Worm (Caenorhabditis elegans) whole organism, L4 larva: Measurements from ENCODE around the gene C03F11.4.

Experiments
- D1046.2 ChIP-seq: fragments of 200-800 bp; sonication (Bioruptor generic); IDR thresholded peaks from 2 replicates; pipeline ENCODE4 v1.3.6; 2022; ENCODE audit warnings: missing genetic modification characterization, missing compliant biosample characterization
- F37D6.2 ChIP-seq: sonication (generic microtip); optimal IDR thresholded peaks from 2 replicates; lab custom pipeline; 2016; ENCODE audit warnings: mild to moderate bottlenecking, missing genetic modification characterization, missing compliant biosample characterization
- Y75B8A.6 ChIP-seq: fragments of 200-800 bp; sonication (Bioruptor generic); IDR thresholded peaks from 2 replicates; pipeline ENCODE4 v1.3.6; 2022; ENCODE audit warnings: missing genetic modification reagents, missing genetic modification characterization, missing compliant biosample characterization
- aha-1 ChIP-seq: fragments of 150-350 bp; peaks from one replicate; lab custom pipeline; 2014; ENCODE audit warnings: missing biosample characterization, missing genetic modification characterization
- aly-2 ChIP-seq: sonication (generic microtip); optimal IDR thresholded peaks from 2 replicates; lab custom pipeline; 2018; ENCODE audit warnings: missing biosample characterization, missing genetic modification characterization
- ama-1 ChIP-seq: fragments of 150-350 bp; optimal IDR thresholded peaks from 2 replicates; lab custom pipeline; 2014; ENCODE audit warnings: inconsistent platforms, mixed read lengths
- ceh-20 ChIP-seq: fragments of 200-800 bp; sonication (Bioruptor generic); IDR thresholded peaks from 2 replicates; pipeline ENCODE4 v1.3.6; 2022; ENCODE audit warnings: missing genetic modification reagents, missing genetic modification characterization, missing compliant biosample characterization
- ceh-44 ChIP-seq: fragments of 200-800 bp; sonication (Bioruptor generic); IDR thresholded peaks from 2 replicates; pipeline ENCODE4 v1.3.6; 2022; ENCODE audit warnings: missing genetic modification reagents, missing genetic modification characterization, missing compliant biosample characterization
- ceh-62 ChIP-seq: sonication (generic microtip); optimal IDR thresholded peaks from 2 replicates; lab custom pipeline; 2017; ENCODE audit warnings: missing biosample characterization, missing genetic modification characterization
- daf-19 ChIP-seq: fragments of 200-800 bp; sonication (Bioruptor generic); conservative IDR thresholded peaks from 2 replicates; pipeline ENCODE4 v1.3.6; 2022; ENCODE audit warnings: missing genetic modification characterization, missing compliant biosample characterization
- egl-27 ChIP-seq: sonication (generic microtip); optimal IDR thresholded peaks from 3 replicates; lab custom pipeline; 2017; ENCODE audit warnings: missing biosample characterization, missing genetic modification reagents, missing genetic modification characterization
- fkh-10 ChIP-seq: fragments of 150-350 bp; optimal IDR thresholded peaks from 2 replicates; lab custom pipeline; 2014; ENCODE audit warnings: missing biosample characterization, missing genetic modification reagents, missing genetic modification characterization
- hmg-1.1 ChIP-seq: fragments of 200-800 bp; sonication (Bioruptor generic); IDR thresholded peaks from 2 replicates; pipeline ENCODE4 v1.3.6; 2022; ENCODE audit warnings: missing genetic modification reagents, missing genetic modification characterization, missing compliant biosample characterization
- lim-7 ChIP-seq: fragments of 200-800 bp; sonication (Bioruptor generic); IDR thresholded peaks from 2 replicates; pipeline ENCODE4 v1.3.6; 2022; ENCODE audit warnings: missing genetic modification characterization, missing compliant biosample characterization
- lin-1 ChIP-seq: fragments of 200-800 bp; sonication (Bioruptor generic); IDR thresholded peaks from 2 replicates; pipeline ENCODE4 v1.3.6; 2022; ENCODE audit warnings: missing genetic modification reagents, missing genetic modification characterization, missing compliant biosample characterization
- lin-13 ChIP-seq: fragments of 150-350 bp; optimal IDR thresholded peaks from 2 replicates; lab custom pipeline; 2014; ENCODE audit warnings: missing biosample characterization, missing genetic modification reagents, missing genetic modification characterization
- lin-38 ChIP-seq: fragments of 200-800 bp; sonication (Bioruptor generic); IDR thresholded peaks from 2 replicates; pipeline ENCODE4 v1.3.6; 2022; ENCODE audit warnings: missing genetic modification reagents, missing genetic modification characterization, missing compliant biosample characterization
- lin-39 ChIP-seq: fragments of 150-350 bp; optimal IDR thresholded peaks from 2 replicates; lab custom pipeline; 2014; ENCODE audit warnings: missing biosample characterization, missing genetic modification reagents, missing genetic modification characterization
- lir-3 ChIP-seq: sonication (generic microtip); optimal IDR thresholded peaks from 2 replicates; lab custom pipeline; 2016; ENCODE audit warnings: mild to moderate bottlenecking, missing genetic modification characterization, missing compliant biosample characterization
- madf-5 ChIP-seq, 2 experiments: fragments of 200-800 bp; sonication (Bioruptor generic); IDR thresholded peaks; 2 replicates each; pipeline ENCODE4 v1.3.6; 2022; ENCODE audit warnings: missing compliant biosample characterization in 2 of 2, missing genetic modification characterization in 2 of 2
- mdl-1 ChIP-seq, 2 experiments: fragments of 150-350 bp in 1 of 2; sonication (generic microtip) in 1 of 2; optimal IDR thresholded peaks; 2 replicates each; lab custom pipeline; 2014 to 2017; ENCODE audit warnings: missing biosample characterization in 2 of 2, missing genetic modification characterization in 2 of 2
- mxl-3 ChIP-seq: fragments of 200-800 bp; sonication (Bioruptor generic); optimal IDR thresholded peaks from 2 replicates; lab custom pipeline; 2018; ENCODE audit warnings: mild to moderate bottlenecking, missing genetic modification characterization, missing compliant biosample characterization
- nhr-237 ChIP-seq: sonication (generic microtip); optimal IDR thresholded peaks from 2 replicates; lab custom pipeline; 2017; ENCODE audit warnings: missing biosample characterization, missing genetic modification characterization
- nhr-28 ChIP-seq: fragments of 150-350 bp; optimal IDR thresholded peaks from 2 replicates; lab custom pipeline; 2014; ENCODE audit warnings: missing biosample characterization, missing genetic modification characterization
- nhr-77 ChIP-seq: fragments of 150-350 bp; optimal IDR thresholded peaks from 2 replicates; lab custom pipeline; 2014; ENCODE audit warnings: missing biosample characterization, missing genetic modification characterization
- pha-4 ChIP-seq, 2 experiments: fragments of 150-350 bp in 1 of 2; fragments of 200-800 bp in 1 of 2; sonication (Bioruptor generic) in 1 of 2; IDR thresholded peaks in 1 of 2; optimal IDR thresholded peaks in 1 of 2; 2 replicates each; pipeline versions ENCODE4 v1.3.6 to Lab custom; 2014 to 2022; ENCODE audit warnings: missing genetic modification characterization in 2 of 2, missing genetic modification reagents in 2 of 2, missing biosample characterization in 1 of 2, missing compliant biosample characterization in 1 of 2
- php-3 ChIP-seq: fragments of 200-800 bp; sonication (Bioruptor generic); IDR thresholded peaks from 2 replicates; pipeline ENCODE4 v1.3.6; 2022; ENCODE audit warnings: missing genetic modification reagents, missing genetic modification characterization, missing compliant biosample characterization
- pqm-1 ChIP-seq: sonication (generic microtip); optimal IDR thresholded peaks from 2 replicates; lab custom pipeline; 2017; ENCODE audit warnings: missing biosample characterization, missing genetic modification characterization
- saeg-2 ChIP-seq: fragments of 200-800 bp; sonication (Bioruptor generic); IDR thresholded peaks from 2 replicates; pipeline ENCODE4 v1.3.6; 2022; ENCODE audit warnings: missing genetic modification reagents, missing genetic modification characterization, missing compliant biosample characterization
- snpc-1.2 ChIP-seq: fragments of 200-800 bp; sonication (Bioruptor generic); IDR thresholded peaks from 2 replicates; pipeline ENCODE4 v1.3.6; 2022; ENCODE audit warnings: missing genetic modification reagents, missing genetic modification characterization, missing compliant biosample characterization
- snpc-4 ChIP-seq: fragments of 150-350 bp; optimal IDR thresholded peaks from 2 replicates; lab custom pipeline; 2014; ENCODE audit warnings: missing biosample characterization, missing genetic modification characterization
- spr-3 ChIP-seq: fragments of 200-800 bp; sonication (Bioruptor generic); optimal IDR thresholded peaks from 2 replicates; lab custom pipeline; 2018; ENCODE audit warnings: mild to moderate bottlenecking, missing genetic modification characterization, missing compliant biosample characterization
- tra-1 ChIP-seq: fragments of 200-800 bp; sonication (Bioruptor generic); IDR thresholded peaks from 2 replicates; pipeline ENCODE4 v1.3.6; 2022; ENCODE audit warnings: missing genetic modification reagents, missing genetic modification characterization, missing compliant biosample characterization
- unc-130 ChIP-seq: sonication (generic microtip); optimal IDR thresholded peaks from 2 replicates; lab custom pipeline; 2016; ENCODE audit warnings: missing genetic modification reagents, missing genetic modification characterization, missing compliant biosample characterization
- unc-62 ChIP-seq, 3 experiments: fragments of 150-350 bp in 1 of 3; sonication (generic microtip); optimal IDR thresholded peaks in 2 of 3; peaks in 1 of 3; 1 replicate in 1 of 3; 2 replicates in 2 of 3; lab custom pipeline; 2014 to 2017; ENCODE audit warnings: missing biosample characterization in 3 of 3, missing genetic modification characterization in 3 of 3, missing genetic modification reagents in 3 of 3, missing genotype in 1 of 3
- vab-7 ChIP-seq: fragments of 200-800 bp; sonication (Bioruptor generic); IDR thresholded peaks from 2 replicates; pipeline ENCODE4 v1.3.6; 2022; ENCODE audit warnings: missing genetic modification reagents, missing genetic modification characterization, missing compliant biosample characterization
- zip-11 ChIP-seq: fragments of 200-800 bp; sonication (Bioruptor generic); IDR thresholded peaks from 2 replicates; pipeline ENCODE4 v1.3.6; 2022; ENCODE audit warnings: missing genetic modification characterization, missing compliant biosample characterization
- ztf-7 ChIP-seq: fragments of 150-350 bp; optimal IDR thresholded peaks from 2 replicates; lab custom pipeline; 2014; ENCODE audit warnings: missing biosample characterization, missing genetic modification characterization

The C03F11.4 gene

ce11 chrX:5450773-5451447, 44.7 kb upstream of the C03F11.4 start, which contains the start of gene C25F6.6 (continued):
- TF ChIP-seq lim-7 (GFP tag; lab: Robert Waterston, UW): peak; percentile 84

- no peak for TF ChIP-seq ceh-20 (GFP tag; lab: Robert Waterston, UW)
- TF ChIP-seq daf-19 (GFP tag; lab: Robert Waterston, UW): no peak
- TF ChIP-seq nhr-77: no peak
- TF ChIP-seq unc-130 (GFP tag; lab: Kevin White, UChicago): no peak
- TF ChIP-seq nhr-28 (tag; lab: Kevin White, UChicago): no peak
- TF ChIP-seq ceh-44 (GFP tag; lab: Robert Waterston, UW): no peak
- TF ChIP-seq pha-4 (GFP tag; IDR thresholded peaks at IDR 0.05; lab: Robert Waterston, UW): no peak
- no peak for TF ChIP-seq pha-4 (tag; optimal IDR thresholded peaks at IDR 0.05; lab: Kevin White, UChicago)
- no peak for TF ChIP-seq madf-5 (GFP tag; IDR thresholded peaks at IDR 0.05; lab: Robert Waterston, UW)
- no peak for TF ChIP-seq saeg-2 (GFP tag; lab: Robert Waterston, UW)
- TF ChIP-seq tra-1 (GFP tag; lab: Robert Waterston, UW): no peak
- no peak for TF ChIP-seq lin-38
- TF ChIP-seq spr-3: no peak
- TF ChIP-seq snpc-4 (tag; lab: Kevin White, UChicago): no peak
- TF ChIP-seq vab-7 (GFP tag; lab: Robert Waterston, UW): no peak
- no peak for TF ChIP-seq mxl-3 (GFP tag; lab: Kevin White, UChicago)
- TF ChIP-seq lir-3 (tag; lab: Kevin White, UChicago): no peak
- TF ChIP-seq aly-2 (tag; lab: Kevin White, UChicago): no peak
- no peak for TF ChIP-seq pqm-1 (tag; lab: Kevin White, UChicago)
- TF ChIP-seq ama-1: no peak
- no peak for TF ChIP-seq mdl-1 (tag; optimal IDR thresholded peaks at IDR 0.05; lab: Kevin White, UChicago)
Measured at ce11 chrX:5447941-5448340, 41.7 kb upstream of the C03F11.4 start, which contains the start of gene C25F6.8. C25F6.8 (plus strand) TSS chrX:5448241.

- TF ChIP-seq aly-2 (tag; lab: Kevin White, UChicago) (no peak), unc-62 (GFP tag; optimal IDR thresholded peaks at IDR 0.05 in 1 of 2; lab: Kevin White, UChicago) (peak in 1 of 2 experiments; percentile 96), unc-62 (tag; optimal IDR thresholded peaks at IDR 0.05; lab: Kevin White, UChicago) (no peak), ceh-62 (tag; lab: Kevin White, UChicago) (no peak)
- TF ChIP-seq, all 104 proteins: peak for 1
Measured at ce11 chrX:5447381-5447780, 41.1 kb upstream of the C03F11.4 start.

- TF ChIP-seq tra-1 (GFP tag; lab: Robert Waterston, UW) (no peak), unc-62 (GFP tag; optimal IDR thresholded peaks at IDR 0.05 in 1 of 2; lab: Kevin White, UChicago) (no peak), unc-62 (tag; optimal IDR thresholded peaks at IDR 0.05; lab: Kevin White, UChicago) (no peak), lir-3 (tag; lab: Kevin White, UChicago) (no peak), D1046.2 (no peak), Y75B8A.6 (GFP tag; lab: Robert Waterston, UW) (no peak), lin-39 (tag; lab: Kevin White, UChicago) (no peak), lin-1 (GFP tag; lab: Robert Waterston, UW) (no peak), ztf-7 (tag; lab: Kevin White, UChicago) (no peak), fkh-10 (GFP tag; lab: Kevin White, UChicago) (no peak), egl-27 (tag; lab: Kevin White, UChicago) (no peak), lin-13 (GFP tag; lab: Kevin White, UChicago) (no peak), php-3 (GFP tag; lab: Robert Waterston, UW) (no peak), zip-11 (no peak), F37D6.2 (tag; lab: Kevin White, UChicago) (no peak), nhr-237 (no peak), aha-1 (tag; lab: Kevin White, UChicago) (no peak), hmg-1.1 (GFP tag; lab: Robert Waterston, UW) (no peak), snpc-1.2 (GFP tag; lab: Robert Waterston, UW) (no peak)
Measured at ce11 chrX:5444863-5445262, 38.6 kb upstream of the C03F11.4 start, which contains the start of gene itm-2. itm-2 (plus strand) TSS chrX:5445163.
